Fruit fly (Drosophila melanogaster): ENCODE measurements around the gene CG7460.

Gene CG7460

dm6 chr3L:17757156-17758083 is 17.1 kb downstream of the CG7460 start (continued):
- TF ChIP-seq CG9817 (tag; optimal IDR thresholded peaks at IDR 0.05) (peak; percentile 37), stwl (tag; optimal IDR thresholded peaks at IDR 0.05) (peak; percentile 21), CG9932 (GFP tag; IDR thresholded peaks at IDR 0.05) (no peak), sqz (GFP tag; optimal IDR thresholded peaks at IDR 0.05) (peak; percentile 70), toy (GFP tag; IDR thresholded peaks at IDR 0.05) (no peak), tin (GFP tag; optimal IDR thresholded peaks at IDR 0.05) (peak; percentile 80), ftz-f1 (GFP tag; optimal IDR thresholded peaks at IDR 0.05) (no peak), CG9727 (GFP tag; optimal IDR thresholded peaks at IDR 0.05) (peak; percentile 93), CG17385 (GFP tag; optimal IDR thresholded peaks at IDR 0.05) (peak; percentile 70), CG4854 (GFP tag; optimal IDR thresholded peaks at IDR 0.05) (no peak), sr (GFP tag; IDR thresholded peaks at IDR 0.05) (no peak), sima (GFP tag; optimal IDR thresholded peaks at IDR 0.05) (no peak), CG11398 (GFP tag; optimal IDR thresholded peaks at IDR 0.05) (no peak), Atf6 (GFP tag; IDR thresholded peaks at IDR 0.05) (no peak), Spps (tag; optimal IDR thresholded peaks at IDR 0.05) (peak; percentile 88), chif (GFP tag; optimal IDR thresholded peaks at IDR 0.05) (peak; percentile 57 to 80), CG4617 (GFP tag; optimal IDR thresholded peaks at IDR 0.05; ENCODE audit: borderline replicate concordance) (no peak), CG30020 (tag; optimal IDR thresholded peaks at IDR 0.05) (peak; percentile 52), ro (GFP tag; IDR thresholded peaks at IDR 0.05) (peak; percentile 68; the same call in 1 of the 2 replicates), CG1602 (GFP tag; optimal IDR thresholded peaks at IDR 0.05) (peak; percentile 81), Max (GFP tag; optimal IDR thresholded peaks at IDR 0.05) (peak; percentile 76), cato (GFP tag; optimal IDR thresholded peaks at IDR 0.05; ENCODE audit: borderline replicate concordance) (peak; percentile 63), trem (tag; optimal IDR thresholded peaks at IDR 0.05) (peak; percentile 82), CG18262 (tag; optimal IDR thresholded peaks at IDR 0.05) (peak; percentile 97), chinmo (GFP tag; IDR thresholded peaks at IDR 0.05; ENCODE audit: partially characterized antibody) (0 out of 4 replicates have a peak, but pooled peaks have one; percentile 8), lbe (GFP tag; optimal IDR thresholded peaks at IDR 0.05) (no peak), pita (GFP tag; optimal IDR thresholded peaks at IDR 0.05) (no peak), CG7987 (GFP tag; optimal IDR thresholded peaks at IDR 0.05) (no peak), CG4820 (GFP tag; optimal IDR thresholded peaks at IDR 0.05) (peak; percentile 83), Doc3 (GFP tag; IDR thresholded peaks at IDR 0.05; ENCODE audit: partially characterized antibody) (no peak), CG7928 (GFP tag; optimal IDR thresholded peaks at IDR 0.05) (no peak), CG4707 (GFP tag; optimal IDR thresholded peaks at IDR 0.05) (peak; percentile 36), Ets65A (GFP tag) (peak; percentile 75), Bgb (GFP tag; IDR thresholded peaks at IDR 0.05; ENCODE audit: partially characterized antibody) (no peak), Myb (GFP tag; optimal IDR thresholded peaks at IDR 0.05) (no peak), Ravus (GFP tag; IDR thresholded peaks at IDR 0.05) (no peak), scrt (GFP tag; optimal IDR thresholded peaks at IDR 0.05) (peak; percentile 14), bcd (GFP tag; optimal IDR thresholded peaks at IDR 0.05) (peak; percentile 71), CG12104 (GFP tag; optimal IDR thresholded peaks at IDR 0.05) (peak; percentile 62), CG30431 (GFP tag; optimal IDR thresholded peaks at IDR 0.05) (peak; percentile 77), gsb (GFP tag; IDR thresholded peaks at IDR 0.05) (no peak), Neu2 (GFP tag; optimal IDR thresholded peaks at IDR 0.05; ENCODE audit: borderline replicate concordance) (no peak), Oaz (GFP tag; IDR thresholded peaks at IDR 0.05) (no peak; the same call in 1 of the 2 replicates), kni (GFP tag; optimal IDR thresholded peaks at IDR 0.05) (peak; percentile 67), nmo (GFP tag; optimal IDR thresholded peaks at IDR 0.05) (peak; percentile 94), fd64A (GFP tag; optimal IDR thresholded peaks at IDR 0.05) (peak; percentile 45), CG3163 (GFP tag; optimal IDR thresholded peaks at IDR 0.05) (no peak), CG17568 (GFP tag; optimal IDR thresholded peaks at IDR 0.05) (no peak)

Data from whole organism, embryonic.